Worm (Caenorhabditis elegans) whole organism, L3 larva: ENCODE results near the gene catp-4.

Experiments
- ama-1 ChIP-seq: fragments of 150-350 bp; optimal IDR thresholded peaks from 2 replicates; lab custom pipeline; 2018
- elt-3 ChIP-seq, 3 experiments: fragments of 150-350 bp in 1 of 3; sonication (generic microtip) in 2 of 3; optimal IDR thresholded peaks; 2 replicates in 2 of 3; 4 replicates in 1 of 3; lab custom pipeline; 2014 to 2017; ENCODE audit warnings: missing biosample characterization in 3 of 3, missing genetic modification characterization in 3 of 3
- eor-1 ChIP-seq, 2 experiments: fragments of 150-350 bp; optimal IDR thresholded peaks; 2 replicates each; lab custom pipeline; 2014 to 2018; ENCODE audit warnings: missing biosample characterization in 2 of 2, missing genetic modification characterization in 2 of 2
- mdl-1 ChIP-seq: fragments of 150-350 bp; optimal IDR thresholded peaks from 2 replicates; lab custom pipeline; 2014; ENCODE audit warnings: missing biosample characterization, missing genetic modification characterization
- nhr-76 ChIP-seq: fragments of 150-350 bp; sonication (generic microtip); optimal IDR thresholded peaks from 5 replicates; lab custom pipeline; 2014; ENCODE audit warnings: missing biosample characterization, missing genetic modification characterization
- pqm-1 ChIP-seq: fragments of 150-350 bp; optimal IDR thresholded peaks from 2 replicates; lab custom pipeline; 2017; ENCODE audit warnings: missing biosample characterization, missing genetic modification characterization, inconsistent platforms
- skn-1 ChIP-seq: fragments of 150-350 bp; optimal IDR thresholded peaks from 2 replicates; lab custom pipeline; 2014; ENCODE audit warnings: missing biosample characterization, missing genetic modification characterization
- unc-39 ChIP-seq: sonication (generic microtip); optimal IDR thresholded peaks from 4 replicates; lab custom pipeline; 2017; ENCODE audit warnings: missing biosample characterization, missing genetic modification characterization
- unc-62 ChIP-seq: fragments of 150-350 bp; sonication (generic microtip); optimal IDR thresholded peaks from 4 replicates; lab custom pipeline; 2014; ENCODE audit warnings: missing biosample characterization, missing genetic modification reagents, missing genetic modification characterization

- TF ChIP-seq unc-39 (tag; lab: Kevin White, UChicago) (no peak), nhr-76 (tag; lab: Kevin White, UChicago) (no peak), elt-3 (tag; optimal IDR thresholded peaks at IDR 0.05; lab: Kevin White, UChicago) (no peak), pqm-1 (tag; lab: Kevin White, UChicago) (no peak), unc-62 (GFP tag; lab: Kevin White, UChicago) (no peak), skn-1 (no peak), mdl-1 (tag; lab: Kevin White, UChicago) (no peak), ama-1 (lab: Kevin White, UChicago) (no peak), eor-1 (tag; optimal IDR thresholded peaks at IDR 0.05; lab: Kevin White, UChicago) (no peak)
Measured at ce11 chrII:14578013-14578412, 15.4 kb upstream of the catp-4 start, which contains the start of gene nspb-7.
